Fruit fly (Drosophila melanogaster) S2 (cell line): ENCODE results near the gene nac.

Experiments
- CG8478 ChIP-seq: fragments of >200 bp; optimal IDR thresholded peaks from 2 replicates; lab custom pipeline; 2018
- CTCF ChIP-seq, 2 experiments: fragments of >200 bp; optimal IDR thresholded peaks; 2 replicates each; lab custom pipeline; 2018

dm6 chr3R:8317215-8317614 lies 13.4 kb upstream of the nac start, which contains the start of gene Ctr1B:
- TF ChIP-seq CTCF (optimal IDR thresholded peaks at IDR 0.05; lab: Kevin White, UChicago) = no peak
- no peak for TF ChIP-seq CG8478 (lab: Kevin White, UChicago)
